Fruit fly (Drosophila melanogaster): Measurements from ENCODE around the gene Glys.

- TF ChIP-seq pan (optimal IDR thresholded peaks at IDR 0.05), result no peak
- no peak for TF ChIP-seq usp (GFP tag; optimal IDR thresholded peaks at IDR 0.05)
- TF ChIP-seq psq (optimal IDR thresholded peaks at IDR 0.05), result no peak
- no peak for TF ChIP-seq Dll (optimal IDR thresholded peaks at IDR 0.05)
Observed at dm6 chr3R:15148562-15148961, 1.2 kb upstream of the Glys start.

Data from whole organism.